Fruit fly (Drosophila melanogaster): Measurements from ENCODE around the gene wupA.

- TF ChIP-seq CG8478 (optimal IDR thresholded peaks at IDR 0.05) (no peak), usp (GFP tag; optimal IDR thresholded peaks at IDR 0.05) (no peak), EcR (GFP tag; optimal IDR thresholded peaks at IDR 0.05) (no peak), psq (optimal IDR thresholded peaks at IDR 0.05) (no peak)
These were observed 34.0 kb downstream of the wupA start for dm6 chrX:18082674-18083073.
